In the genomic region with DNA sequence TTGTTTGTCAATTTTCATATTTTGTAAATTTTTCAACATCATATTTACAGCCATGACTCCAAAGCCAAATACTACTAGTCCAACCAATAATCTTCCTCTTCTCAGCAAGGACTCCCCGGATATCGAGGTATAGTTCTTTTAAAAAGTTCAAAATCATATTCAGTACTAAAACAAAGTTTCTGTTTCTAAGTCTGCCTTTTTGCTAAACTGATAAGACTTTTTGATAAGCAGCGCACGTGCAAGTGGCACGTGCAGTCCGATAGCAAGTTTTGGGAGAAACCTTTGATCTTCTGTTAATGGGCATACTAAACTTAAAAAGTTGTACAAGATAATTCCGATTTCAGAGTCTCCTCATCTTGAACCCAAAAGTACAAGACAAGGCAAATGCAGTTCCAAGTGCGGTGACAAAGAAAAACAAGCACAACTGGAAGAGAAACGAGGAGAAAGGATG, we compare ENCODE assay signal across 6 worm cellular contexts.
TF ChIP-seq lines count a peak whose summit lies in the region.

A gene (plus strand): TSS at position 51 of the 451 bp plus-strand sequence.

TF ChIP-seq in whole organism, L1 larva, 84 proteins besides CTCF, POLR2A, EP300 and RAD21 (continues in another document):
- no peak for TF ChIP-seq ztf-4 (tag; optimal IDR thresholded peaks at IDR 0.05; lab: Kevin White, UChicago)
- TF ChIP-seq nhr-47 (tag; optimal IDR thresholded peaks at IDR 0.05; lab: Kevin White, UChicago), result no peak
- no peak for TF ChIP-seq C04F5.9 (tag; optimal IDR thresholded peaks at IDR 0.05; lab: Kevin White, UChicago)
- TF ChIP-seq xbp-1 (tag; optimal IDR thresholded peaks at IDR 0.05; lab: Kevin White, UChicago), result no peak
- no peak for TF ChIP-seq jun-1 (tag; optimal IDR thresholded peaks at IDR 0.05; lab: Kevin White, UChicago)
- TF ChIP-seq Y116A8C.19 (tag; optimal IDR thresholded peaks at IDR 0.05; lab: Kevin White, UChicago; ENCODE audit: borderline replicate concordance), result no peak
- TF ChIP-seq ztf-11 (tag; optimal IDR thresholded peaks at IDR 0.05; lab: Kevin White, UChicago), result no peak
- TF ChIP-seq lin-35 (GFP tag; optimal IDR thresholded peaks at IDR 0.05; lab: Kevin White, UChicago), result peak in 1 of 2 experiments; percentile 63
- peak; percentile 16 for TF ChIP-seq lin-14 (GFP tag; optimal IDR thresholded peaks at IDR 0.05; lab: Kevin White, UChicago)
- no peak for TF ChIP-seq ets-5 (GFP tag; IDR thresholded peaks at IDR 0.05; lab: Robert Waterston, UW)
- no peak for TF ChIP-seq unc-130 (tag; optimal IDR thresholded peaks at IDR 0.05; lab: Kevin White, UChicago)
- no peak for TF ChIP-seq vab-15 (tag; optimal IDR thresholded peaks at IDR 0.05; lab: Kevin White, UChicago)
- no peak for TF ChIP-seq hlh-4 (tag; optimal IDR thresholded peaks at IDR 0.05; lab: Kevin White, UChicago)
- TF ChIP-seq fkh-10 (GFP tag; optimal IDR thresholded peaks at IDR 0.05; lab: Kevin White, UChicago), result no peak
- TF ChIP-seq nhr-71 (tag; optimal IDR thresholded peaks at IDR 0.05; lab: Kevin White, UChicago), result peak; percentile 35

TF ChIP-seq in whole organism, L2 larva, 48 proteins besides CTCF, POLR2A, EP300 and RAD21 (continues in another document):
- TF ChIP-seq nhr-12 (tag; optimal IDR thresholded peaks at IDR 0.05; lab: Kevin White, UChicago), result no peak
- TF ChIP-seq nhr-129 (tag; optimal IDR thresholded peaks at IDR 0.05; lab: Kevin White, UChicago), result peak; percentile 6
- no peak for TF ChIP-seq dmd-4 (tag; optimal IDR thresholded peaks at IDR 0.05; lab: Kevin White, UChicago)
- peak; percentile 86 to 89 for TF ChIP-seq mdl-1 (tag; optimal IDR thresholded peaks at IDR 0.05; lab: Kevin White, UChicago)
- no peak for TF ChIP-seq Y55F3AM.14 (GFP tag; optimal IDR thresholded peaks at IDR 0.05; lab: Kevin White, UChicago)
- no peak for TF ChIP-seq elt-1 (tag; optimal IDR thresholded peaks at IDR 0.05; lab: Kevin White, UChicago)
- no peak for TF ChIP-seq mbf-1 (tag; optimal IDR thresholded peaks at IDR 0.05; lab: Kevin White, UChicago)
- TF ChIP-seq sem-4 (tag; optimal IDR thresholded peaks at IDR 0.05; lab: Kevin White, UChicago), result no peak
- no peak for TF ChIP-seq R02D3.7 (tag; optimal IDR thresholded peaks at IDR 0.05; lab: Kevin White, UChicago)
- no peak for TF ChIP-seq unc-62 (GFP tag; optimal IDR thresholded peaks at IDR 0.05; lab: Kevin White, UChicago)
- TF ChIP-seq sma-3 (GFP tag; optimal IDR thresholded peaks at IDR 0.05; lab: Kevin White, UChicago), result peak; percentile 19
- peak; percentile 76 for TF ChIP-seq crh-2 (tag; optimal IDR thresholded peaks at IDR 0.05; lab: Kevin White, UChicago)
- TF ChIP-seq nhr-23 (tag; optimal IDR thresholded peaks at IDR 0.05; lab: Kevin White, UChicago), result no peak
- peak; percentile 94 for TF ChIP-seq sma-9 (GFP tag; optimal IDR thresholded peaks at IDR 0.05; lab: Kevin White, UChicago)
- no peak for TF ChIP-seq sma-9 (tag; optimal IDR thresholded peaks at IDR 0.05; lab: Kevin White, UChicago)

TF ChIP-seq in whole organism, L3 larva, 47 proteins besides CTCF, POLR2A, EP300 and RAD21 (continues in another document):
- TF ChIP-seq nhr-28 (tag; optimal IDR thresholded peaks at IDR 0.05; lab: Kevin White, UChicago) (no peak), pqm-1 (tag; optimal IDR thresholded peaks at IDR 0.05; lab: Kevin White, UChicago) (peak; percentile 78), mdl-1 (tag; optimal IDR thresholded peaks at IDR 0.05; lab: Kevin White, UChicago) (peak; percentile 57), ceh-82 (tag; optimal IDR thresholded peaks at IDR 0.05; lab: Kevin White, UChicago) (no peak), eor-1 (tag; optimal IDR thresholded peaks at IDR 0.05; lab: Kevin White, UChicago) (no peak), elt-2 (tag; optimal IDR thresholded peaks at IDR 0.05; lab: Kevin White, UChicago) (peak; percentile 85), ama-1 (optimal IDR thresholded peaks at IDR 0.05; lab: Kevin White, UChicago) (no peak), nhr-25 (tag; optimal IDR thresholded peaks at IDR 0.05; lab: Kevin White, UChicago) (peak; percentile 36), egl-27 (tag; optimal IDR thresholded peaks at IDR 0.05; lab: Kevin White, UChicago) (no peak), fos-1 (tag; optimal IDR thresholded peaks at IDR 0.05; lab: Kevin White, UChicago) (no peak), nhr-67 (tag; optimal IDR thresholded peaks at IDR 0.05; lab: Kevin White, UChicago) (no peak), mml-1 (tag; optimal IDR thresholded peaks at IDR 0.05; lab: Kevin White, UChicago) (peak; percentile 44), jun-1 (tag; optimal IDR thresholded peaks at IDR 0.05; lab: Kevin White, UChicago) (no peak), hmg-11 (tag; optimal IDR thresholded peaks at IDR 0.05; lab: Kevin White, UChicago) (no peak), lin-15B (tag; optimal IDR thresholded peaks at IDR 0.05; lab: Kevin White, UChicago) (no peak), skn-1 (tag; optimal IDR thresholded peaks at IDR 0.05; lab: Kevin White, UChicago) (no peak)

TF ChIP-seq in whole organism, L4 larva, 104 proteins besides CTCF, POLR2A, EP300 and RAD21 (continues in another document):
- TF ChIP-seq lin-15B (tag; optimal IDR thresholded peaks at IDR 0.05; lab: Kevin White, UChicago) (no peak), php-3 (GFP tag; IDR thresholded peaks at IDR 0.05; lab: Robert Waterston, UW) (peak; percentile 66; the same call in 1 of the 2 replicates), ctbp-1 (GFP tag; IDR thresholded peaks at IDR 0.05; lab: Robert Waterston, UW) (no peak), dmd-6 (GFP tag; IDR thresholded peaks at IDR 0.05; lab: Robert Waterston, UW) (peak; percentile 80), daf-16 (GFP tag; optimal IDR thresholded peaks at IDR 0.05; lab: Kevin White, UChicago) (no peak), daf-16 (tag; optimal IDR thresholded peaks at IDR 0.05; lab: Kevin White, UChicago) (peak; percentile 42), aha-1 (tag; lab: Kevin White, UChicago) (peak; percentile 90), unc-39 (tag; optimal IDR thresholded peaks at IDR 0.05; lab: Kevin White, UChicago) (no peak), mes-2 (tag; optimal IDR thresholded peaks at IDR 0.05; lab: Kevin White, UChicago; ENCODE audit: poor library complexity, severe bottlenecking) (peak; percentile 20), sdz-12 (GFP tag; optimal IDR thresholded peaks at IDR 0.05; lab: Kevin White, UChicago) (no peak), ama-1 (optimal IDR thresholded peaks at IDR 0.05; lab: Kevin White, UChicago) (no peak), nhr-111 (GFP tag; optimal IDR thresholded peaks at IDR 0.05; lab: Kevin White, UChicago) (no peak), hlh-30 (tag; optimal IDR thresholded peaks at IDR 0.05; lab: Kevin White, UChicago; ENCODE audit: insufficient read depth) (peak; percentile 72), nhr-102 (tag; optimal IDR thresholded peaks at IDR 0.05; lab: Kevin White, UChicago) (no peak), pqm-1 (tag; optimal IDR thresholded peaks at IDR 0.05; lab: Kevin White, UChicago) (peak; percentile 59), mdl-1 (tag; optimal IDR thresholded peaks at IDR 0.05; lab: Kevin White, UChicago) (peak; percentile 76 to 96)

TF ChIP-seq in whole organism, late embryonic, 69 proteins besides CTCF, POLR2A, EP300 and RAD21:
- TF ChIP-seq syd-9 (tag; optimal IDR thresholded peaks at IDR 0.05; lab: Kevin White, UChicago) (no peak), ceh-24 (tag; optimal IDR thresholded peaks at IDR 0.05; lab: Kevin White, UChicago) (no peak), unc-42 (tag; optimal IDR thresholded peaks at IDR 0.05; lab: Kevin White, UChicago) (no peak), C08G9.2 (tag; optimal IDR thresholded peaks at IDR 0.05; lab: Kevin White, UChicago) (no peak), sox-2 (GFP tag; IDR thresholded peaks at IDR 0.05; lab: Robert Waterston, UW) (no peak), eyg-1 (tag; optimal IDR thresholded peaks at IDR 0.05; lab: Kevin White, UChicago) (no peak), elt-2 (tag; optimal IDR thresholded peaks at IDR 0.05; lab: Kevin White, UChicago) (peak; percentile 81), ama-1 (optimal IDR thresholded peaks at IDR 0.05; lab: Kevin White, UChicago) (no peak), hlh-13 (GFP tag; optimal IDR thresholded peaks at IDR 0.05; lab: Kevin White, UChicago) (no peak)

TF ChIP-seq in whole organism, young adult, 124 proteins besides CTCF, POLR2A, EP300 and RAD21:
- no peak for TF ChIP-seq B0019.2 (GFP tag; conservative IDR thresholded peaks at IDR 0.05; lab: Robert Waterston, UW)
- TF ChIP-seq hsf-1 (GFP tag; IDR thresholded peaks at IDR 0.05; lab: Robert Waterston, UW), result no peak
- no peak for TF ChIP-seq cebp-1 (GFP tag; IDR thresholded peaks at IDR 0.05; lab: Robert Waterston, UW)
- peak; percentile 0 for TF ChIP-seq cebp-1 (tag; optimal IDR thresholded peaks at IDR 0.05; lab: Kevin White, UChicago)
- TF ChIP-seq F39B2.1 (GFP tag; IDR thresholded peaks at IDR 0.05; lab: Robert Waterston, UW), result no peak
